Worm (Caenorhabditis elegans): ENCODE data around the gene C39D10.7.

The C39D10.7 gene

ce11 chrX:7880848-7881247 is 32.9 kb downstream of the C39D10.7 start, which contains the start of gene C39D10.8:
Gene C39D10.8, minus strand, starts transcription at chrX:7880948.
- no peak for TF ChIP-seq ama-1 (optimal IDR thresholded peaks at IDR 0.05)
- TF ChIP-seq tbx-37 (GFP tag; conservative IDR thresholded peaks at IDR 0.05), result no peak
- TF ChIP-seq tra-4 (tag; optimal IDR thresholded peaks at IDR 0.05), result no peak
- no peak for TF ChIP-seq ceh-36 (tag; optimal IDR thresholded peaks at IDR 0.05)
- TF ChIP-seq hmbx-1 (tag; optimal IDR thresholded peaks at IDR 0.05), result no peak
- TF ChIP-seq sea-1 (GFP tag; conservative IDR thresholded peaks at IDR 0.05), result no peak
- no peak for TF ChIP-seq tbx-11 (GFP tag; IDR thresholded peaks at IDR 0.05)
- TF ChIP-seq F13C5.2 (tag; optimal IDR thresholded peaks at IDR 0.05), result no peak
- no peak for TF ChIP-seq hnd-1 (tag; optimal IDR thresholded peaks at IDR 0.05)
- TF ChIP-seq scrt-1 (GFP tag; IDR thresholded peaks at IDR 0.05), result no peak
- TF ChIP-seq B0310.2 (tag; optimal IDR thresholded peaks at IDR 0.05), result no peak
- TF ChIP-seq pes-1 (GFP tag; IDR thresholded peaks at IDR 0.05), result no peak
- no peak for TF ChIP-seq aly-1 (tag; optimal IDR thresholded peaks at IDR 0.05)
- no peak for TF ChIP-seq flt-1 (GFP tag; IDR thresholded peaks at IDR 0.05)
- no peak for TF ChIP-seq hmg-4 (GFP tag; optimal IDR thresholded peaks at IDR 0.05)
- no peak for TF ChIP-seq ceh-13 (GFP tag; optimal IDR thresholded peaks at IDR 0.05)
- no peak for TF ChIP-seq ets-7 (tag; optimal IDR thresholded peaks at IDR 0.05)

- TF ChIP-seq ets-7 (tag; optimal IDR thresholded peaks at IDR 0.05) (no peak), ceh-36 (tag; optimal IDR thresholded peaks at IDR 0.05) (no peak), pes-1 (GFP tag; IDR thresholded peaks at IDR 0.05) (no peak), tbx-11 (GFP tag; IDR thresholded peaks at IDR 0.05) (no peak), hmbx-1 (tag; optimal IDR thresholded peaks at IDR 0.05) (no peak), tbx-37 (GFP tag; conservative IDR thresholded peaks at IDR 0.05) (no peak), hmg-4 (GFP tag; optimal IDR thresholded peaks at IDR 0.05) (no peak), ama-1 (optimal IDR thresholded peaks at IDR 0.05) (no peak)
These were observed 37.9 kb downstream of the C39D10.7 start, which contains the start of gene cca-1 for ce11 chrX:7875854-7876253. Gene cca-1, minus strand, starts transcription at chrX:7875954.

- TF ChIP-seq tbx-11 (GFP tag; IDR thresholded peaks at IDR 0.05), result no peak
- no peak for TF ChIP-seq ama-1 (optimal IDR thresholded peaks at IDR 0.05)
- no peak for TF ChIP-seq pes-1 (GFP tag; IDR thresholded peaks at IDR 0.05)
These were observed 40.4 kb downstream of the C39D10.7 start for ce11 chrX:7873350-7873749.

ce11 chrX:7867307-7867706 is 46.4 kb downstream of the C39D10.7 start:
- no peak for TF ChIP-seq tra-4 (tag; optimal IDR thresholded peaks at IDR 0.05)
- no peak for TF ChIP-seq sea-1 (GFP tag; conservative IDR thresholded peaks at IDR 0.05)
- no peak for TF ChIP-seq F13C5.2 (tag; optimal IDR thresholded peaks at IDR 0.05)
- TF ChIP-seq aly-1 (tag; optimal IDR thresholded peaks at IDR 0.05), result no peak
- no peak for TF ChIP-seq tbx-37 (GFP tag; conservative IDR thresholded peaks at IDR 0.05)
- no peak for TF ChIP-seq tbx-11 (GFP tag; IDR thresholded peaks at IDR 0.05)
- TF ChIP-seq scrt-1 (GFP tag; IDR thresholded peaks at IDR 0.05), result no peak
- no peak for TF ChIP-seq B0310.2 (tag; optimal IDR thresholded peaks at IDR 0.05)
- TF ChIP-seq ceh-13 (GFP tag; optimal IDR thresholded peaks at IDR 0.05), result no peak
- TF ChIP-seq ets-7 (tag; optimal IDR thresholded peaks at IDR 0.05), result no peak
- no peak for TF ChIP-seq hmg-4 (GFP tag; optimal IDR thresholded peaks at IDR 0.05)
- TF ChIP-seq ama-1 (optimal IDR thresholded peaks at IDR 0.05), result no peak
- TF ChIP-seq flt-1 (GFP tag; IDR thresholded peaks at IDR 0.05), result no peak
- no peak for TF ChIP-seq hmbx-1 (tag; optimal IDR thresholded peaks at IDR 0.05)
- TF ChIP-seq ceh-36 (tag; optimal IDR thresholded peaks at IDR 0.05), result no peak
- no peak for TF ChIP-seq pes-1 (GFP tag; IDR thresholded peaks at IDR 0.05)

ce11 chrX:7866493-7866892 is 47.2 kb downstream of the C39D10.7 start:
- TF ChIP-seq ceh-13 (GFP tag; optimal IDR thresholded peaks at IDR 0.05), result no peak
- TF ChIP-seq tbx-11 (GFP tag; IDR thresholded peaks at IDR 0.05), result no peak
- TF ChIP-seq ets-7 (tag; optimal IDR thresholded peaks at IDR 0.05), result no peak
- TF ChIP-seq hmbx-1 (tag; optimal IDR thresholded peaks at IDR 0.05), result no peak
- no peak for TF ChIP-seq ama-1 (optimal IDR thresholded peaks at IDR 0.05)
- TF ChIP-seq flt-1 (GFP tag; IDR thresholded peaks at IDR 0.05), result no peak
- TF ChIP-seq scrt-1 (GFP tag; IDR thresholded peaks at IDR 0.05), result no peak
- TF ChIP-seq B0310.2 (tag; optimal IDR thresholded peaks at IDR 0.05), result no peak
- no peak for TF ChIP-seq tbx-37 (GFP tag; conservative IDR thresholded peaks at IDR 0.05)
- no peak for TF ChIP-seq ceh-36 (tag; optimal IDR thresholded peaks at IDR 0.05)
- no peak for TF ChIP-seq hmg-4 (GFP tag; optimal IDR thresholded peaks at IDR 0.05)
- TF ChIP-seq sea-1 (GFP tag; conservative IDR thresholded peaks at IDR 0.05), result no peak
- no peak for TF ChIP-seq aly-1 (tag; optimal IDR thresholded peaks at IDR 0.05)
- TF ChIP-seq F13C5.2 (tag; optimal IDR thresholded peaks at IDR 0.05), result no peak
